Fruit fly (Drosophila melanogaster) whole organism, embryonic: ENCODE data around the gene BckdhA.

Source experiments
- Aef1 ChIP-seq: fragments of 200-800 bp; sonication (Bioruptor generic); IDR thresholded peaks from 3 replicates; pipeline ENCODE4 v1.3.6; 2022; ENCODE audit warnings: missing biosample characterization, missing genetic modification characterization
- Atf3 ChIP-seq: fragments of 200-800 bp; sonication (Bioruptor generic); optimal IDR thresholded peaks from 3 replicates; lab custom pipeline; 2016; ENCODE audit warnings: missing biosample characterization, missing genetic modification characterization
- CG10462 ChIP-seq: fragments of 200-800 bp; sonication (Bioruptor generic); optimal IDR thresholded peaks from 2 replicates; lab custom pipeline; 2016; ENCODE audit warnings: missing biosample characterization, missing genetic modification characterization
- CG12219 ChIP-seq: fragments of 200-800 bp; sonication (Bioruptor generic); optimal IDR thresholded peaks from 3 replicates; lab custom pipeline; 2018; ENCODE audit warnings: missing biosample characterization, mild to moderate bottlenecking, missing genetic modification characterization
- CG13775 ChIP-seq: fragments of 200-800 bp; sonication (Bioruptor generic); optimal IDR thresholded peaks from 3 replicates; lab custom pipeline; 2017; ENCODE audit warnings: missing biosample characterization, mild to moderate bottlenecking, missing genetic modification characterization
- CG14860 ChIP-seq: fragments of 200-800 bp; sonication (Bioruptor generic); IDR thresholded peaks from 3 replicates; pipeline ENCODE4 v1.3.6; 2022; ENCODE audit warnings: missing biosample characterization, missing genetic modification characterization; ENCODE audit not compliant: partially characterized antibody
- CG15601 ChIP-seq: fragments of 200-800 bp; sonication (Bioruptor generic); optimal IDR thresholded peaks from 3 replicates; lab custom pipeline; 2019; ENCODE audit warnings: missing biosample characterization, mild to moderate bottlenecking, missing genetic modification characterization, moderate library complexity
- CG17568 ChIP-seq: fragments of 200-800 bp; sonication (Bioruptor generic); optimal IDR thresholded peaks from 2 replicates; lab custom pipeline; 2018; ENCODE audit warnings: missing biosample characterization, mild to moderate bottlenecking, missing genetic modification characterization, moderate library complexity
- CG2129 ChIP-seq: fragments of 200-800 bp; sonication (Bioruptor generic); IDR thresholded peaks from 2 replicates; pipeline ENCODE4 v1.3.6; 2022; ENCODE audit warnings: missing biosample characterization, missing genetic modification characterization; ENCODE audit not compliant: partially characterized antibody
- CG4328 ChIP-seq: fragments of 200-800 bp; sonication (Bioruptor generic); optimal IDR thresholded peaks from 3 replicates; lab custom pipeline; 2017; ENCODE audit warnings: missing biosample characterization, missing genetic modification reagents, missing genetic modification characterization
- CG4424 ChIP-seq: fragments of 200-800 bp; sonication (Bioruptor generic); optimal IDR thresholded peaks from 3 replicates; lab custom pipeline; 2016; ENCODE audit warnings: missing biosample characterization, missing genetic modification characterization
- CG6813 ChIP-seq: fragments of 200-800 bp; sonication (Bioruptor generic); optimal IDR thresholded peaks from 2 replicates; lab custom pipeline; 2017; ENCODE audit warnings: missing biosample characterization, missing genetic modification characterization, mild to moderate bottlenecking, moderate library complexity, missing genetic modification reagents
- CG8281 ChIP-seq: fragments of 200-800 bp; sonication (Bioruptor generic); optimal IDR thresholded peaks from 2 replicates; lab custom pipeline; 2018; ENCODE audit warnings: missing biosample characterization, mild to moderate bottlenecking, missing genetic modification characterization, moderate library complexity
- CG8388 ChIP-seq: fragments of 200-800 bp; sonication (Bioruptor generic); optimal IDR thresholded peaks from 2 replicates; lab custom pipeline; 2019; ENCODE audit warnings: missing biosample characterization, mild to moderate bottlenecking, missing genetic modification characterization, moderate library complexity
- Dfd ChIP-seq, 2 experiments: fragments of >200 bp; optimal IDR thresholded peaks; 2 replicates each; lab custom pipeline; 2017; ENCODE audit warnings: missing biosample characterization in 2 of 2, missing genetic modification characterization in 2 of 2
- Dll ChIP-seq: fragments of 200-800 bp; sonication (Bioruptor generic); IDR thresholded peaks from 4 replicates; pipeline ENCODE4 v1.3.6; 2022; ENCODE audit warnings: missing biosample characterization, missing genetic modification characterization; ENCODE audit not compliant: partially characterized antibody
- Dref ChIP-seq: fragments of 200-800 bp; sonication (Bioruptor generic); IDR thresholded peaks from 2 replicates; pipeline ENCODE4 v1.3.6; 2022; ENCODE audit warnings: missing biosample characterization, missing genetic modification characterization
- Hand ChIP-seq: fragments of 200-800 bp; sonication (Bioruptor generic); optimal IDR thresholded peaks from 2 replicates; lab custom pipeline; 2017; ENCODE audit warnings: mild to moderate bottlenecking, missing biosample characterization, missing genetic modification reagents, missing genetic modification characterization
- Hr78 ChIP-seq, 2 experiments: fragments of 200-800 bp in 1 of 2; fragments of >200 bp in 1 of 2; sonication (Bioruptor generic) in 1 of 2; optimal IDR thresholded peaks; 2 replicates each; lab custom pipeline; 2017 to 2019; ENCODE audit warnings: missing biosample characterization in 2 of 2, missing genetic modification characterization in 2 of 2, mild to moderate bottlenecking in 1 of 2, moderate library complexity in 1 of 2
- Jarid2 ChIP-seq: fragments of 200-800 bp; sonication (Bioruptor generic); optimal IDR thresholded peaks from 3 replicates; lab custom pipeline; 2017; ENCODE audit warnings: mild to moderate bottlenecking, missing biosample characterization, missing genetic modification reagents, missing genetic modification characterization
- Max ChIP-seq: fragments of 200-800 bp; sonication (Bioruptor generic); optimal IDR thresholded peaks from 2 replicates; lab custom pipeline; 2016; ENCODE audit warnings: missing biosample characterization, mild to moderate bottlenecking, missing genetic modification characterization
- Pdp1 ChIP-seq, 2 experiments: fragments of 200-800 bp; sonication (Bioruptor generic); optimal IDR thresholded peaks; 3 replicates each; lab custom pipeline; 2016; ENCODE audit warnings: missing biosample characterization in 2 of 2, missing genetic modification characterization in 2 of 2, mild to moderate bottlenecking in 1 of 2, moderate library complexity in 1 of 2
- ash1 ChIP-seq: fragments of 200-800 bp; sonication (Bioruptor generic); optimal IDR thresholded peaks from 2 replicates; lab custom pipeline; 2018; ENCODE audit warnings: missing biosample characterization, mild to moderate bottlenecking, missing genetic modification characterization
- az2 ChIP-seq: fragments of 200-800 bp; sonication (Bioruptor generic); optimal IDR thresholded peaks from 3 replicates; lab custom pipeline; 2016; ENCODE audit warnings: missing biosample characterization, missing genetic modification characterization
- cg ChIP-seq: fragments of 200-800 bp; sonication (Bioruptor generic); optimal IDR thresholded peaks from 3 replicates; lab custom pipeline; 2019; ENCODE audit warnings: missing biosample characterization, mild to moderate bottlenecking, missing genetic modification characterization, moderate library complexity
- crol ChIP-seq: fragments of 200-800 bp; sonication (Bioruptor generic); IDR thresholded peaks from 2 replicates; pipeline ENCODE4 v1.3.6; 2022; ENCODE audit warnings: missing biosample characterization, missing genetic modification characterization
- crp ChIP-seq, 2 experiments: fragments of 200-800 bp; sonication (Bioruptor generic); optimal IDR thresholded peaks; 2 replicates in 1 of 2; 3 replicates in 1 of 2; lab custom pipeline; 2017; ENCODE audit warnings: missing biosample characterization in 2 of 2, missing genetic modification characterization in 2 of 2, mild to moderate bottlenecking in 1 of 2, moderate library complexity in 1 of 2
- ftz-f1 ChIP-seq: fragments of 200-800 bp; sonication (Bioruptor generic); optimal IDR thresholded peaks from 2 replicates; lab custom pipeline; 2016; ENCODE audit warnings: missing biosample characterization, missing genetic modification characterization
- grn ChIP-seq: fragments of 200-800 bp; sonication (Bioruptor generic); optimal IDR thresholded peaks from 3 replicates; lab custom pipeline; 2017; ENCODE audit warnings: missing biosample characterization, missing genetic modification characterization
- gsb-n ChIP-seq: fragments of 200-800 bp; sonication (Bioruptor generic); optimal IDR thresholded peaks from 3 replicates; lab custom pipeline; 2018; ENCODE audit warnings: missing biosample characterization, mild to moderate bottlenecking, missing genetic modification characterization
- inv ChIP-seq: fragments of 200-800 bp; sonication (Bioruptor generic); IDR thresholded peaks from 2 replicates; pipeline ENCODE4 v1.3.6; 2022; ENCODE audit warnings: missing biosample characterization, missing genetic modification characterization; ENCODE audit not compliant: partially characterized antibody
- kni ChIP-seq: fragments of 200-800 bp; sonication (Bioruptor generic); optimal IDR thresholded peaks from 3 replicates; lab custom pipeline; 2017; ENCODE audit warnings: mild to moderate bottlenecking, missing biosample characterization, missing genetic modification reagents, missing genetic modification characterization
- nerfin-1 ChIP-seq: fragments of 200-800 bp; sonication (Bioruptor generic); optimal IDR thresholded peaks from 3 replicates; lab custom pipeline; 2019; ENCODE audit warnings: missing biosample characterization, mild to moderate bottlenecking, missing genetic modification characterization, moderate library complexity
- nerfin-2 ChIP-seq: fragments of 200-800 bp; sonication (Bioruptor generic); IDR thresholded peaks from 2 replicates; pipeline ENCODE4 v1.3.6; 2022; ENCODE audit warnings: missing biosample characterization, missing genetic modification characterization; ENCODE audit not compliant: partially characterized antibody
- pnt ChIP-seq: fragments of 200-800 bp; sonication (Bioruptor generic); optimal IDR thresholded peaks from 3 replicates; lab custom pipeline; 2016; ENCODE audit warnings: missing biosample characterization, missing genetic modification characterization
- prd ChIP-seq, 3 experiments: fragments of >200 bp in 2 of 3; fragments of 200-800 bp in 1 of 3; sonication (Bioruptor generic) in 1 of 3; optimal IDR thresholded peaks in 2 of 3; IDR thresholded peaks in 1 of 3; 2 replicates in 2 of 3; 3 replicates in 1 of 3; pipeline versions ENCODE4 v1.3.6 to Lab custom; 2017 to 2022; ENCODE audit warnings: missing biosample characterization in 1 of 3, missing genetic modification characterization in 1 of 3
- toy ChIP-seq: fragments of 200-800 bp; sonication (Bioruptor generic); IDR thresholded peaks from 2 replicates; pipeline ENCODE4 v1.3.6; 2022; ENCODE audit warnings: missing biosample characterization, missing genetic modification characterization
- vvl ChIP-seq: fragments of 200-800 bp; sonication (Bioruptor generic); IDR thresholded peaks from 2 replicates; pipeline ENCODE4 v1.3.6; 2022; ENCODE audit warnings: missing biosample characterization, missing genetic modification characterization
- yki ChIP-seq: fragments of >200 bp; optimal IDR thresholded peaks from 3 replicates; lab custom pipeline; 2018
- zen2 ChIP-seq: fragments of 200-800 bp; sonication (Bioruptor generic); IDR thresholded peaks from 3 replicates; pipeline ENCODE4 v1.3.6; 2022; ENCODE audit warnings: missing biosample characterization, missing genetic modification characterization; ENCODE audit not compliant: partially characterized antibody

BckdhA gene

DNA sequence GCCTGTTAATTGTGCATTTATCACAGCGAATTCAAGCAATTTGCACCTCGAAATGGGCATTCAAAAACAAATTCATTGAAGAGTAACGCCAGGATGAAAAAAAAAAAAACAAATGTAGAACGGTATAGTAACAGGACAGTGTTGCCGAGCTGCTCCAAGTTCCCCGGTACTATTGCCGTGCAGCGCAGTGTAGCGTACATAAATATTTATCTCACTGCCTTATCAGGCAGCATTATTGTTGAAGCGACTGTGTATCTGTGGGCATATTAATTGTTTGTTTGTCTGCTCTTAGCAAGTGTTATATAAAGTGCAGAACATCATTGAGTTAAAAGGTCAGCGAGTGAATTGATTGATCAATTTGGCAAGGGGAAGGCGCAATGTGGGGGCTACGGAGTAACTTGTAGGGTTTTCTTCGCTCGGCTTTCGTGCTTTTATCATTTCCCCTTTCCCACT is 39.2 kb upstream of the BckdhA start:
- TF ChIP-seq Max (no peak), zen2 (GFP tag; lab: Robert Waterston, UW) (no peak), Hr78 (GFP tag; optimal IDR thresholded peaks at IDR 0.05; lab: Kevin White, UChicago) (peak in 1 of 2 experiments; percentile 67), Jarid2 (no peak), CG4424 (peak; percentile 98), vvl (GFP tag; lab: Robert Waterston, UW) (no peak), grn (GFP tag; lab: Kevin White, UChicago) (peak; percentile 62), crp (GFP tag; optimal IDR thresholded peaks at IDR 0.05; lab: Kevin White, UChicago) (no peak), gsb-n (tag; lab: Kevin White, UChicago) (no peak), CG2129 (GFP tag; lab: Robert Waterston, UW) (no peak), kni (peak; percentile 56), CG13775 (GFP tag; lab: Kevin White, UChicago) (no peak), Dref (GFP tag; lab: Robert Waterston, UW) (no peak), inv (GFP tag; lab: Robert Waterston, UW) (no peak), Atf3 (GFP tag; lab: Kevin White, UChicago) (no peak), nerfin-2 (GFP tag; lab: Robert Waterston, UW) (no peak), CG15601 (tag; lab: Kevin White, UChicago) (no peak), Dfd (GFP tag; optimal IDR thresholded peaks at IDR 0.05; lab: Kevin White, UChicago) (no peak), CG6813 (peak; percentile 24), prd (optimal IDR thresholded peaks at IDR 0.05; lab: Kevin White, UChicago) (no peak), prd (GFP tag; IDR thresholded peaks at IDR 0.05; lab: Robert Waterston, UW) (no peak), ash1 (GFP tag; lab: Kevin White, UChicago) (no peak), toy (GFP tag; lab: Robert Waterston, UW) (no peak), CG10462 (peak; percentile 52), cg (GFP tag; lab: Kevin White, UChicago) (peak; percentile 75), Hand (GFP tag; lab: Kevin White, UChicago) (no peak), CG14860 (GFP tag; lab: Robert Waterston, UW) (no peak), CG17568 (no peak), CG8388 (GFP tag; lab: Kevin White, UChicago) (peak; percentile 15), yki (no peak), Aef1 (GFP tag; lab: Robert Waterston, UW) (no peak), CG4328 (GFP tag; lab: Kevin White, UChicago) (peak; percentile 15), CG8281 (tag; lab: Kevin White, UChicago) (peak; percentile 1), nerfin-1 (tag; lab: Kevin White, UChicago) (no peak), Dll (GFP tag; lab: Robert Waterston, UW) (no peak), ftz-f1 (GFP tag; lab: Kevin White, UChicago) (no peak), Pdp1 (GFP tag; optimal IDR thresholded peaks at IDR 0.05; lab: Kevin White, UChicago) (peak in 1 of 2 experiments; percentile 76), pnt (GFP tag; lab: Kevin White, UChicago) (no peak), CG12219 (GFP tag; lab: Kevin White, UChicago) (peak; percentile 34), az2 (no peak), crol (GFP tag; lab: Robert Waterston, UW) (no peak)
